Fruit fly (Drosophila melanogaster) whole organism, embryonic: Measurements from ENCODE around the gene obe.
A peak's percentile ranks its signal among the peaks of the same experiment; 100 is the strongest.

Source experiments
- CG10979 ChIP-seq: fragments of 200-800 bp; sonication (Bioruptor generic); optimal IDR thresholded peaks from 2 replicates; lab custom pipeline; 2018; ENCODE audit warnings: missing biosample characterization, mild to moderate bottlenecking, missing genetic modification characterization, moderate library complexity
- CG11247 ChIP-seq: fragments of 200-800 bp; sonication (Bioruptor generic); IDR thresholded peaks from 2 replicates; pipeline ENCODE4 v1.3.6; 2022; ENCODE audit warnings: missing biosample characterization, missing genetic modification characterization
- CG11560 ChIP-seq: fragments of 200-800 bp; sonication (Bioruptor generic); IDR thresholded peaks from 3 replicates; pipeline ENCODE4 v1.3.6; 2022; ENCODE audit warnings: missing biosample characterization, missing genetic modification characterization
- CG12299 ChIP-seq: fragments of 200-800 bp; sonication (Bioruptor generic); optimal IDR thresholded peaks from 2 replicates; lab custom pipeline; 2018; ENCODE audit warnings: missing biosample characterization, mild to moderate bottlenecking, missing genetic modification characterization
- CG12769 ChIP-seq: fragments of 200-800 bp; sonication (Bioruptor generic); optimal IDR thresholded peaks from 2 replicates; lab custom pipeline; 2019; ENCODE audit warnings: missing biosample characterization, mild to moderate bottlenecking, missing genetic modification characterization, moderate library complexity
- CG13287 ChIP-seq: fragments of 200-800 bp; sonication (Bioruptor generic); IDR thresholded peaks from 2 replicates; pipeline ENCODE4 v1.3.6; 2022; ENCODE audit warnings: missing biosample characterization, missing genetic modification characterization; ENCODE audit not compliant: partially characterized antibody
- CG15073 ChIP-seq: fragments of 200-800 bp; sonication (Bioruptor generic); optimal IDR thresholded peaks from 2 replicates; lab custom pipeline; 2016; ENCODE audit warnings: missing biosample characterization, missing genetic modification characterization
- CG15696 ChIP-seq: fragments of 200-800 bp; sonication (Bioruptor generic); optimal IDR thresholded peaks from 2 replicates; lab custom pipeline; 2019; ENCODE audit warnings: missing biosample characterization, mild to moderate bottlenecking, missing genetic modification characterization, moderate library complexity
- CG1602 ChIP-seq: fragments of 200-800 bp; sonication (Bioruptor generic); optimal IDR thresholded peaks from 3 replicates; lab custom pipeline; 2016; ENCODE audit warnings: missing biosample characterization, missing genetic modification characterization
- CG16815 ChIP-seq: fragments of 200-800 bp; sonication (Bioruptor generic); optimal IDR thresholded peaks from 3 replicates; lab custom pipeline; 2017; ENCODE audit warnings: missing biosample characterization, mild to moderate bottlenecking, missing genetic modification characterization
- CG1792 ChIP-seq: fragments of 200-800 bp; sonication (Bioruptor generic); optimal IDR thresholded peaks from 2 replicates; lab custom pipeline; 2016; ENCODE audit warnings: missing biosample characterization, missing genetic modification characterization
- CG18764 ChIP-seq: fragments of 200-800 bp; sonication (Bioruptor generic); optimal IDR thresholded peaks from 3 replicates; lab custom pipeline; 2016; ENCODE audit warnings: missing biosample characterization, missing genetic modification characterization
- CG31365 ChIP-seq: fragments of 200-800 bp; sonication (Bioruptor generic); optimal IDR thresholded peaks from 2 replicates; lab custom pipeline; 2018; ENCODE audit warnings: missing biosample characterization, mild to moderate bottlenecking, missing genetic modification characterization
- CG32532 ChIP-seq: fragments of 200-800 bp; sonication (Bioruptor generic); IDR thresholded peaks from 2 replicates; pipeline ENCODE4 v1.3.6; 2022; ENCODE audit warnings: missing biosample characterization, missing genetic modification characterization
- CG7556 ChIP-seq: fragments of 200-800 bp; sonication (Bioruptor generic); optimal IDR thresholded peaks from 2 replicates; lab custom pipeline; 2017; ENCODE audit warnings: missing biosample characterization, mild to moderate bottlenecking, missing genetic modification characterization
- CG8290 ChIP-seq, 3 experiments: fragments of 200-800 bp; sonication (Bioruptor generic); optimal IDR thresholded peaks; 2 replicates each; lab custom pipeline; 2016 to 2019; ENCODE audit warnings: missing biosample characterization in 3 of 3, missing genetic modification characterization in 3 of 3, mild to moderate bottlenecking in 2 of 3, moderate library complexity in 1 of 3
- CG9876 ChIP-seq: fragments of 200-800 bp; sonication (Bioruptor generic); optimal IDR thresholded peaks from 2 replicates; lab custom pipeline; 2016; ENCODE audit warnings: missing biosample characterization, missing genetic modification characterization
- CG9932 ChIP-seq: fragments of 200-800 bp; sonication (Bioruptor generic); IDR thresholded peaks from 2 replicates; pipeline ENCODE4 v1.3.6; 2022; ENCODE audit warnings: missing biosample characterization, missing genetic modification characterization
- Chrac-16 ChIP-seq: fragments of 200-800 bp; sonication (Bioruptor generic); optimal IDR thresholded peaks from 3 replicates; lab custom pipeline; 2016; ENCODE audit warnings: missing biosample characterization, missing genetic modification characterization
- CkIIα-i1 ChIP-seq: fragments of 200-800 bp; sonication (Bioruptor generic); IDR thresholded peaks from 2 replicates; pipeline ENCODE4 v1.3.6; 2022; ENCODE audit warnings: missing biosample characterization, missing genetic modification characterization
- Jarid2 ChIP-seq: fragments of 200-800 bp; sonication (Bioruptor generic); optimal IDR thresholded peaks from 3 replicates; lab custom pipeline; 2017; ENCODE audit warnings: mild to moderate bottlenecking, missing biosample characterization, missing genetic modification reagents, missing genetic modification characterization
- Sox100B ChIP-seq: fragments of 200-800 bp; sonication (Bioruptor generic); optimal IDR thresholded peaks from 3 replicates; lab custom pipeline; 2018; ENCODE audit warnings: missing biosample characterization, mild to moderate bottlenecking, missing genetic modification characterization
- Sox102F ChIP-seq: fragments of 200-800 bp; sonication (Bioruptor generic); optimal IDR thresholded peaks from 2 replicates; lab custom pipeline; 2018; ENCODE audit warnings: missing biosample characterization, mild to moderate bottlenecking, missing genetic modification characterization, moderate library complexity
- Ssrp ChIP-seq: fragments of 200-800 bp; sonication (Bioruptor generic); optimal IDR thresholded peaks from 2 replicates; lab custom pipeline; 2018; ENCODE audit warnings: missing biosample characterization, mild to moderate bottlenecking, missing genetic modification characterization, moderate library complexity
- Taf1 ChIP-seq: fragments of 200-800 bp; sonication (Bioruptor generic); IDR thresholded peaks from 2 replicates; pipeline ENCODE4 v1.3.6; 2022; ENCODE audit warnings: missing biosample characterization, missing genetic modification characterization
- Vsx1 ChIP-seq: fragments of 200-800 bp; sonication (Bioruptor generic); optimal IDR thresholded peaks from 2 replicates; lab custom pipeline; 2017; ENCODE audit warnings: missing biosample characterization, mild to moderate bottlenecking, missing genetic modification characterization, missing genetic modification reagents
- ase ChIP-seq: fragments of 200-800 bp; sonication (Bioruptor generic); IDR thresholded peaks from 3 replicates; pipeline ENCODE4 v1.3.6; 2022; ENCODE audit warnings: missing biosample characterization, missing genetic modification characterization
- bbx ChIP-seq: fragments of 200-800 bp; sonication (Bioruptor generic); IDR thresholded peaks from 2 replicates; pipeline ENCODE4 v1.3.6; 2022; ENCODE audit warnings: missing biosample characterization, missing genetic modification characterization; ENCODE audit not compliant: partially characterized antibody
- cg ChIP-seq: fragments of 200-800 bp; sonication (Bioruptor generic); optimal IDR thresholded peaks from 3 replicates; lab custom pipeline; 2019; ENCODE audit warnings: missing biosample characterization, mild to moderate bottlenecking, missing genetic modification characterization, moderate library complexity
- chinmo ChIP-seq: fragments of 200-800 bp; sonication (Bioruptor generic); IDR thresholded peaks from 4 replicates; pipeline ENCODE4 v1.3.6; 2022; ENCODE audit warnings: missing biosample characterization, missing genetic modification characterization; ENCODE audit not compliant: partially characterized antibody
- chm ChIP-seq: fragments of 200-800 bp; sonication (Bioruptor generic); IDR thresholded peaks from 2 replicates; pipeline ENCODE4 v1.3.6; 2022; ENCODE audit warnings: missing biosample characterization, missing genetic modification characterization
- ci ChIP-seq: fragments of 200-800 bp; sonication (Bioruptor generic); IDR thresholded peaks from 3 replicates; pipeline ENCODE4 v1.3.6; 2022; ENCODE audit warnings: missing biosample characterization, missing genetic modification characterization
- da ChIP-seq: fragments of 200-800 bp; sonication (Bioruptor generic); optimal IDR thresholded peaks from 2 replicates; lab custom pipeline; 2016; ENCODE audit warnings: missing biosample characterization, missing genetic modification characterization
- dan ChIP-seq: fragments of 200-800 bp; sonication (Bioruptor generic); IDR thresholded peaks from 2 replicates; pipeline ENCODE4 v1.3.6; 2022; ENCODE audit warnings: missing biosample characterization, missing genetic modification characterization
- gro ChIP-seq: fragments of 200-800 bp; sonication (Bioruptor generic); optimal IDR thresholded peaks from 2 replicates; lab custom pipeline; 2016; ENCODE audit warnings: missing biosample characterization, missing genetic modification characterization
- gsb ChIP-seq: fragments of 200-800 bp; sonication (Bioruptor generic); IDR thresholded peaks from 2 replicates; pipeline ENCODE4 v1.3.6; 2022; ENCODE audit warnings: missing biosample characterization, missing genetic modification characterization
- hth ChIP-seq: fragments of >200 bp; optimal IDR thresholded peaks from 2 replicates; lab custom pipeline; 2017; ENCODE audit warnings: inconsistent platforms
- mam ChIP-seq: fragments of 200-800 bp; sonication (Bioruptor generic); optimal IDR thresholded peaks from 3 replicates; lab custom pipeline; 2016; ENCODE audit warnings: missing biosample characterization, missing genetic modification characterization
- mirr ChIP-seq: fragments of 200-800 bp; sonication (Bioruptor generic); optimal IDR thresholded peaks from 3 replicates; lab custom pipeline; 2018; ENCODE audit warnings: missing biosample characterization, mild to moderate bottlenecking, missing genetic modification characterization
- org-1 ChIP-seq: fragments of 200-800 bp; sonication (Bioruptor generic); optimal IDR thresholded peaks from 2 replicates; lab custom pipeline; 2017; ENCODE audit warnings: missing biosample characterization, missing genetic modification characterization
- prd ChIP-seq, 3 experiments: fragments of >200 bp in 2 of 3; fragments of 200-800 bp in 1 of 3; sonication (Bioruptor generic) in 1 of 3; optimal IDR thresholded peaks in 2 of 3; IDR thresholded peaks in 1 of 3; 2 replicates in 2 of 3; 3 replicates in 1 of 3; pipeline versions ENCODE4 v1.3.6 to Lab custom; 2017 to 2022; ENCODE audit warnings: missing biosample characterization in 1 of 3, missing genetic modification characterization in 1 of 3
- rib ChIP-seq: fragments of 200-800 bp; sonication (Bioruptor generic); IDR thresholded peaks from 2 replicates; pipeline ENCODE4 v1.3.6; 2022; ENCODE audit warnings: missing biosample characterization, missing genetic modification characterization
- scrt ChIP-seq: fragments of 200-800 bp; sonication (Bioruptor generic); optimal IDR thresholded peaks from 2 replicates; lab custom pipeline; 2018; ENCODE audit warnings: missing biosample characterization, mild to moderate bottlenecking, missing genetic modification characterization, moderate library complexity
- seq ChIP-seq: fragments of 200-800 bp; sonication (Bioruptor generic); IDR thresholded peaks from 2 replicates; pipeline ENCODE4 v1.3.6; 2022; ENCODE audit warnings: missing biosample characterization, missing genetic modification characterization
- sob ChIP-seq: fragments of 200-800 bp; sonication (Bioruptor generic); IDR thresholded peaks from 2 replicates; pipeline ENCODE4 v1.3.6; 2022; ENCODE audit warnings: missing biosample characterization, missing genetic modification characterization
- tx ChIP-seq: fragments of 200-800 bp; sonication (Bioruptor generic); optimal IDR thresholded peaks from 2 replicates; lab custom pipeline; 2016; ENCODE audit warnings: missing biosample characterization, missing genetic modification characterization
- vvl ChIP-seq: fragments of 200-800 bp; sonication (Bioruptor generic); IDR thresholded peaks from 2 replicates; pipeline ENCODE4 v1.3.6; 2022; ENCODE audit warnings: missing biosample characterization, missing genetic modification characterization
- yki ChIP-seq: fragments of >200 bp; optimal IDR thresholded peaks from 3 replicates; lab custom pipeline; 2018
- zfh2 ChIP-seq: fragments of 200-800 bp; sonication (Bioruptor generic); optimal IDR thresholded peaks from 2 replicates; lab custom pipeline; 2016; ENCODE audit warnings: missing biosample characterization, missing genetic modification characterization

The obe gene

dm6 chr3R:15475973-15476692 is 9.7 kb upstream of the obe start, which contains the start of gene AdamTS-A (continued):
- TF ChIP-seq CG18764 (GFP tag; lab: Kevin White, UChicago) (no peak), scrt (GFP tag; lab: Kevin White, UChicago) (no peak), Jarid2 (GFP tag; lab: Kevin White, UChicago) (peak; percentile 80), bbx (no peak), tx (no peak), chm (GFP tag; lab: Robert Waterston, UW) (peak; percentile 51; the same call in 1 of the 2 replicates), CG32532 (GFP tag; lab: Robert Waterston, UW) (peak; percentile 18; the same call in 1 of the 2 replicates), CG15073 (GFP tag; lab: Kevin White, UChicago) (no peak), dan (GFP tag; lab: Robert Waterston, UW) (no peak), Ssrp (tag; lab: Kevin White, UChicago) (no peak), CG12769 (peak; percentile 43), CG1602 (GFP tag; lab: Kevin White, UChicago) (no peak), rib (GFP tag; lab: Robert Waterston, UW) (peak; percentile 31; the same call in 1 of the 2 replicates), CG11560 (no peak), cg (GFP tag; lab: Kevin White, UChicago) (peak; percentile 0), gsb (GFP tag; lab: Robert Waterston, UW) (no peak), hth (no peak), ci (0 out of 3 replicates have a peak, but pooled peaks have one; percentile 31), CG8290 (GFP tag; optimal IDR thresholded peaks at IDR 0.05; lab: Kevin White, UChicago) (no peak), CG8290 (tag; optimal IDR thresholded peaks at IDR 0.05; lab: Kevin White, UChicago) (peak in 1 of 2 experiments; percentile 71), CG31365 (tag; lab: Kevin White, UChicago) (no peak), CG12299 (tag; lab: Kevin White, UChicago) (no peak), sob (GFP tag; lab: Robert Waterston, UW) (0 out of 2 replicates have a peak, but pooled peaks have one; percentile 20), ase (GFP tag; lab: Robert Waterston, UW) (no peak), chinmo (peak; percentile 90; the same call in 2 of the 4 replicates), CkIIα-i1 (GFP tag; lab: Robert Waterston, UW) (no peak), zfh2 (no peak), CG1792 (no peak), Sox102F (GFP tag; lab: Kevin White, UChicago) (no peak), Vsx1 (GFP tag; lab: Kevin White, UChicago) (no peak), org-1 (GFP tag; lab: Kevin White, UChicago) (no peak), CG15696 (tag; lab: Kevin White, UChicago) (no peak), Chrac-16 (no peak), Sox100B (GFP tag; lab: Kevin White, UChicago) (no peak), CG7556 (GFP tag; lab: Kevin White, UChicago) (no peak), CG13287 (GFP tag; lab: Robert Waterston, UW) (peak; percentile 40; the same call in 1 of the 2 replicates), CG9932 (GFP tag; lab: Robert Waterston, UW) (no peak), da (GFP tag; lab: Kevin White, UChicago) (no peak), seq (GFP tag; lab: Robert Waterston, UW) (no peak), CG16815 (GFP tag; lab: Kevin White, UChicago) (no peak), prd (optimal IDR thresholded peaks at IDR 0.05; lab: Kevin White, UChicago) (no peak), prd (GFP tag; IDR thresholded peaks at IDR 0.05; lab: Robert Waterston, UW) (no peak), Taf1 (GFP tag; lab: Robert Waterston, UW) (no peak), CG10979 (tag; lab: Kevin White, UChicago) (no peak), yki (peak; percentile 53), CG11247 (GFP tag; lab: Robert Waterston, UW) (no peak), vvl (GFP tag; lab: Robert Waterston, UW) (peak; percentile 29; the same call in 1 of the 2 replicates), mirr (GFP tag; lab: Kevin White, UChicago) (peak; percentile 1), CG9876 (GFP tag; lab: Kevin White, UChicago) (no peak), mam (GFP tag; lab: Kevin White, UChicago) (no peak), gro (no peak)
